Fruit fly (Drosophila melanogaster) whole organism, prepupa: ENCODE measurements around the gene Exn.

Experiments used
- Blimp-1 ChIP-seq: fragments of 200-800 bp; sonication (Bioruptor generic); optimal IDR thresholded peaks from 3 replicates; lab custom pipeline; 2017; ENCODE audit warnings: missing biosample characterization, missing genetic modification characterization, mild to moderate bottlenecking, moderate library complexity, missing genetic modification reagents
- CG10631 ChIP-seq: fragments of 200-800 bp; sonication (Bioruptor generic); optimal IDR thresholded peaks from 2 replicates; lab custom pipeline; 2016; ENCODE audit warnings: missing biosample characterization, missing genetic modification characterization
- CG11294 ChIP-seq: fragments of 200-800 bp; sonication (Bioruptor generic); IDR thresholded peaks from 2 replicates; pipeline ENCODE4 v1.3.6; 2022; ENCODE audit warnings: missing biosample characterization, missing genetic modification characterization
- CG11762 ChIP-seq: fragments of 200-800 bp; sonication (Bioruptor generic); optimal IDR thresholded peaks from 3 replicates; lab custom pipeline; 2016; ENCODE audit warnings: missing biosample characterization, missing genetic modification characterization; ENCODE audit not compliant: insufficient read depth
- CG11902 ChIP-seq: fragments of 200-800 bp; sonication (Bioruptor generic); optimal IDR thresholded peaks from 3 replicates; lab custom pipeline; 2016; ENCODE audit warnings: missing biosample characterization, missing genetic modification characterization
- CG15336 ChIP-seq: fragments of 200-800 bp; sonication (Bioruptor generic); IDR thresholded peaks from 2 replicates; pipeline ENCODE4 v1.3.6; 2022; ENCODE audit warnings: missing biosample characterization, missing genetic modification characterization
- CG1621 ChIP-seq: fragments of 200-800 bp; sonication (Bioruptor generic); optimal IDR thresholded peaks from 3 replicates; lab custom pipeline; 2018; ENCODE audit warnings: missing biosample characterization, mild to moderate bottlenecking, missing genetic modification characterization
- CG16779 ChIP-seq: fragments of 200-800 bp; sonication (Bioruptor generic); optimal IDR thresholded peaks from 3 replicates; lab custom pipeline; 2017; ENCODE audit warnings: missing biosample characterization, mild to moderate bottlenecking, missing genetic modification characterization
- CG3032 ChIP-seq: fragments of 200-800 bp; optimal IDR thresholded peaks from 2 replicates; lab custom pipeline; 2019; ENCODE audit warnings: missing biosample characterization, mild to moderate bottlenecking, missing genetic modification characterization, moderate library complexity
- CG31627 ChIP-seq: fragments of 200-800 bp; sonication (Bioruptor generic); optimal IDR thresholded peaks from 3 replicates; lab custom pipeline; 2016; ENCODE audit warnings: missing biosample characterization, missing genetic modification characterization
- CG34406 ChIP-seq: fragments of 200-800 bp; sonication (Bioruptor generic); optimal IDR thresholded peaks from 3 replicates; lab custom pipeline; 2016; ENCODE audit warnings: missing biosample characterization, missing genetic modification characterization
- CG4318 ChIP-seq: fragments of 200-800 bp; sonication (Bioruptor generic); optimal IDR thresholded peaks from 3 replicates; lab custom pipeline; 2017; ENCODE audit warnings: missing biosample characterization, mild to moderate bottlenecking, missing genetic modification characterization
- CG6163 ChIP-seq: fragments of 200-800 bp; sonication (Bioruptor generic); IDR thresholded peaks from 3 replicates; pipeline ENCODE4 v1.3.6; 2022; ENCODE audit warnings: missing biosample characterization, missing genetic modification characterization
- CG6276 ChIP-seq: fragments of 200-800 bp; sonication (Bioruptor generic); optimal IDR thresholded peaks from 2 replicates; lab custom pipeline; 2017; ENCODE audit warnings: missing biosample characterization, mild to moderate bottlenecking, missing genetic modification characterization
- CG6792 ChIP-seq: fragments of 200-800 bp; sonication (Bioruptor generic); optimal IDR thresholded peaks from 3 replicates; lab custom pipeline; 2016; ENCODE audit warnings: missing biosample characterization, missing genetic modification characterization
- CG7368 ChIP-seq: fragments of 200-800 bp; sonication (Bioruptor generic); optimal IDR thresholded peaks from 3 replicates; lab custom pipeline; 2016; ENCODE audit warnings: missing biosample characterization, missing genetic modification characterization
- CG9139 ChIP-seq: fragments of 200-800 bp; sonication (Bioruptor generic); optimal IDR thresholded peaks from 3 replicates; lab custom pipeline; 2017; ENCODE audit warnings: missing biosample characterization, mild to moderate bottlenecking, missing genetic modification characterization
- Eip75B ChIP-seq: fragments of 200-800 bp; sonication (Bioruptor generic); optimal IDR thresholded peaks from 3 replicates; lab custom pipeline; 2016; ENCODE audit warnings: missing biosample characterization, missing genetic modification characterization
- Eip78C ChIP-seq: fragments of 200-800 bp; sonication (Bioruptor generic); peaks from one replicate; lab custom pipeline; 2016; ENCODE audit warnings: missing biosample characterization, missing genetic modification characterization
- Eip93F ChIP-seq: fragments of 200-800 bp; sonication (Bioruptor generic); optimal IDR thresholded peaks from 2 replicates; lab custom pipeline; 2016; ENCODE audit warnings: missing biosample characterization, mild to moderate bottlenecking, missing genetic modification characterization
- Ets21C ChIP-seq: fragments of 200-800 bp; sonication (Bioruptor generic); optimal IDR thresholded peaks from 3 replicates; lab custom pipeline; 2016; ENCODE audit warnings: missing biosample characterization, missing genetic modification characterization
- Hr4 ChIP-seq: fragments of 200-800 bp; sonication (Bioruptor generic); optimal IDR thresholded peaks from 3 replicates; lab custom pipeline; 2016; ENCODE audit warnings: missing biosample characterization, missing genetic modification characterization
- Lpt ChIP-seq: fragments of 200-800 bp; sonication (Bioruptor generic); optimal IDR thresholded peaks from 3 replicates; lab custom pipeline; 2016; ENCODE audit warnings: missing biosample characterization, missing genetic modification characterization
- Met ChIP-seq: fragments of 200-800 bp; sonication (Bioruptor generic); optimal IDR thresholded peaks from 3 replicates; lab custom pipeline; 2016; ENCODE audit warnings: missing biosample characterization, missing genetic modification characterization
- Smox ChIP-seq: fragments of 200-800 bp; sonication (Bioruptor generic); optimal IDR thresholded peaks from 3 replicates; lab custom pipeline; 2016; ENCODE audit warnings: missing biosample characterization, missing genetic modification characterization
- Sox102F ChIP-seq: fragments of 200-800 bp; sonication (Bioruptor generic); optimal IDR thresholded peaks from 2 replicates; lab custom pipeline; 2016; ENCODE audit warnings: missing biosample characterization, mild to moderate bottlenecking, missing genetic modification characterization
- Sox15 ChIP-seq: fragments of 200-800 bp; sonication (Bioruptor generic); optimal IDR thresholded peaks from 3 replicates; lab custom pipeline; 2016; ENCODE audit warnings: missing biosample characterization, missing genetic modification characterization
- achi ChIP-seq: fragments of 200-800 bp; sonication (Bioruptor generic); optimal IDR thresholded peaks from 3 replicates; lab custom pipeline; 2016; ENCODE audit warnings: missing biosample characterization, missing genetic modification characterization
- acj6 ChIP-seq: fragments of 200-800 bp; sonication (Bioruptor generic); optimal IDR thresholded peaks from 3 replicates; lab custom pipeline; 2016; ENCODE audit warnings: missing biosample characterization, missing genetic modification characterization
- cyc ChIP-seq: fragments of 200-800 bp; sonication (Bioruptor generic); optimal IDR thresholded peaks from 3 replicates; lab custom pipeline; 2016; ENCODE audit warnings: missing biosample characterization, missing genetic modification characterization
- dac ChIP-seq: fragments of 200-800 bp; sonication (Bioruptor generic); optimal IDR thresholded peaks from 2 replicates; lab custom pipeline; 2017; ENCODE audit warnings: missing biosample characterization, mild to moderate bottlenecking, missing genetic modification characterization
- esn ChIP-seq: fragments of 200-800 bp; sonication (Bioruptor generic); optimal IDR thresholded peaks from 2 replicates; lab custom pipeline; 2016; ENCODE audit warnings: missing biosample characterization, mild to moderate bottlenecking, missing genetic modification characterization, moderate library complexity
- fd85E ChIP-seq: fragments of 200-800 bp; sonication (Bioruptor generic); optimal IDR thresholded peaks from 3 replicates; lab custom pipeline; 2016; ENCODE audit warnings: missing biosample characterization, missing genetic modification characterization
- net ChIP-seq: fragments of 200-800 bp; sonication (Bioruptor generic); optimal IDR thresholded peaks from 3 replicates; lab custom pipeline; 2016; ENCODE audit warnings: missing biosample characterization, missing genetic modification characterization
- pdm3 ChIP-seq: fragments of 200-800 bp; sonication (Bioruptor generic); optimal IDR thresholded peaks from 3 replicates; lab custom pipeline; 2016; ENCODE audit warnings: missing biosample characterization, missing genetic modification characterization
- salr ChIP-seq, 2 experiments: fragments of 200-800 bp; sonication (Bioruptor generic); optimal IDR thresholded peaks; 3 replicates each; lab custom pipeline; 2016 to 2018; ENCODE audit warnings: missing biosample characterization in 2 of 2, missing genetic modification characterization in 2 of 2, mild to moderate bottlenecking in 1 of 2
- spab ChIP-seq: fragments of 200-800 bp; sonication (Bioruptor generic); optimal IDR thresholded peaks from 2 replicates; lab custom pipeline; 2017; ENCODE audit warnings: missing biosample characterization, mild to moderate bottlenecking, missing genetic modification characterization, missing genetic modification reagents
- topi ChIP-seq: fragments of 200-800 bp; sonication (Bioruptor generic); optimal IDR thresholded peaks from 3 replicates; lab custom pipeline; 2016; ENCODE audit warnings: missing biosample characterization, missing genetic modification characterization
- vri ChIP-seq: fragments of 200-800 bp; sonication (Bioruptor generic); optimal IDR thresholded peaks from 3 replicates; lab custom pipeline; 2016; ENCODE audit warnings: missing biosample characterization, mild to moderate bottlenecking, missing genetic modification characterization

Gene Exn

DNA sequence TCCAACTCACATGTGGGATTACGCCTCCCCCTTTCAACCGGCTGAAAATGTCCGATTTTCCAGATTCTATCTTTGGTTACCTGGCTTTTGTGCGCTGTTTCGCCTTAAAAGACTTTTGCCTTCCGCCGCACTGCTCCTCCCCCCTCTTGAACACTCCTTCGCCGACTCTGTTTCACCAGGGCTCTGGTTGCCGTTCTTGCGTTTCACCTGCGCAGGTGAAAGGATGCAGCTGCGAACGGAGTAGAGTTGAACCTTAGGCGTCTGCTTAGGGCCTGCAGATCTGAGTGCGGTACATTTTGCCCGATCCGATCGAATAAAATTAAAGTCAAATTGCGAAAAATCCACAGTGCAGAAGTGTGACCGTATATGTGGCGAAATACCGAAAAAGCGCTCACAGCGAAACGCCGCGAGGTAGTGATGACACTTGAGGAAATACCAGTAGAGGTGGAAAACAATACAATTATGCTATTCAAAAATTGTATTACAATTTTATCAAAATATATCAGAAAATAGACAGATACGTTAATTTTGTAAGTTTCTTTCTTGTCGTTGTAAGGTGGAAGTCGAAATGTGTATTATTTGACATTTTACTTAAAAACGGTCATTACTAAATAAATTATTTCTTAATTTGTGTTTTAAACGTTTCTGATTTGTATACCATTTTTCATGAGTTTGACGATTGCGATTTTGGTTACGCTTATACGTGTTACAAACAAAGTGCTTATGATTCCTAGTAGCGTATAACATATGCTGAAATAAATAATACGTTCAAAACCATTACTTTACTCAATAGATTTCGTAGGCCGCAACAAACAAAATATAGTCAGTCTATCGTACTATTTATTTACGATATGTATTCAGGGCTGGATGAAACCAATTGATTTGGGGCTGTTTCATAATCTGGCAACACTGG, 46.1 kb downstream of the Exn start, which contains the start of the genes CG6664 and CG7728 (continued):
- TF ChIP-seq Smox (no peak), CG11294 (GFP tag; lab: Robert Waterston, UW) (no peak; the same call in 1 of the 2 replicates), CG3032 (tag; lab: Kevin White, UChicago) (peak; percentile 64), Blimp-1 (peak; percentile 6), Eip93F (GFP tag; lab: Kevin White, UChicago) (no peak), CG11762 (GFP tag; lab: Kevin White, UChicago) (peak; percentile 37), net (GFP tag; lab: Kevin White, UChicago) (no peak), CG9139 (GFP tag; lab: Kevin White, UChicago) (no peak), CG16779 (tag; lab: Kevin White, UChicago) (no peak), CG7368 (GFP tag; lab: Kevin White, UChicago) (no peak), pdm3 (no peak), dac (GFP tag; lab: Kevin White, UChicago) (peak; percentile 15), acj6 (no peak), Lpt (GFP tag; lab: Kevin White, UChicago) (peak; percentile 19), spab (GFP tag; lab: Kevin White, UChicago) (no peak), CG4318 (GFP tag; lab: Kevin White, UChicago) (no peak), CG31627 (GFP tag; lab: Kevin White, UChicago) (peak; percentile 65), Eip75B (GFP tag; lab: Kevin White, UChicago) (no peak), CG11902 (GFP tag; lab: Kevin White, UChicago) (peak; percentile 41), Hr4 (no peak), Sox15 (peak; percentile 42), esn (GFP tag; lab: Kevin White, UChicago) (peak; percentile 67), cyc (GFP tag; lab: Kevin White, UChicago) (peak; percentile 57), Ets21C (GFP tag; lab: Kevin White, UChicago) (peak; percentile 54), CG6163 (GFP tag; lab: Robert Waterston, UW) (0 out of 3 replicates have a peak, but pooled peaks have one; percentile 47), CG10631 (GFP tag; lab: Kevin White, UChicago) (no peak), CG34406 (GFP tag; lab: Kevin White, UChicago) (no peak), CG1621 (no peak), achi (GFP tag; lab: Kevin White, UChicago) (no peak), salr (GFP tag; optimal IDR thresholded peaks at IDR 0.05; lab: Kevin White, UChicago) (no peak), topi (GFP tag; lab: Kevin White, UChicago) (peak; percentile 60), Met (GFP tag; lab: Kevin White, UChicago) (no peak)

DNA sequence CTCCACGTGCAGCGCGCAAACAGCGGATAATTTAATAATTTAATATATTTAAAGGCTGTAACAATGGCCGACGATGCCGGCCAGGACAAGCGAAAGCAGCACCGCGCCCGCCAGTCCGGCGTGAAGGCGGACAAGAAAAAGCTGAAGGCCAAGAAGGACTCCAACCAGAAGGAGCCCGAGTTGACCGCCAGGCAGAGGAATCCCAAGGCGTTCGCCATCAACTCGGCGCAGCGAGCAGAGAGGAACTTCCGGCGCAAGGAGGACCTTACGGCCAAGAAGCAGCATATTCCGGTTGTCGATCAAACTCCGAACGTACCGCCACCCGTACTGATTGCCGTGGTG, 46.7 kb downstream of the Exn start:
- TF ChIP-seq CG15336 (GFP tag; lab: Robert Waterston, UW): no peak
- TF ChIP-seq CG7368 (GFP tag; lab: Kevin White, UChicago): no peak
- TF ChIP-seq Sox102F (GFP tag; lab: Kevin White, UChicago): no peak
- TF ChIP-seq salr (GFP tag; optimal IDR thresholded peaks at IDR 0.05; lab: Kevin White, UChicago): no peak
- TF ChIP-seq CG6792 (GFP tag; lab: Kevin White, UChicago): no peak
- TF ChIP-seq CG11762 (GFP tag; lab: Kevin White, UChicago): no peak
- no peak for TF ChIP-seq CG34406 (GFP tag; lab: Kevin White, UChicago)
- TF ChIP-seq Lpt (GFP tag; lab: Kevin White, UChicago): no peak
- TF ChIP-seq Eip78C: no peak
- TF ChIP-seq CG1621: no peak
- TF ChIP-seq Met (GFP tag; lab: Kevin White, UChicago): no peak
- no peak for TF ChIP-seq vri
- TF ChIP-seq CG6276 (GFP tag; lab: Kevin White, UChicago): no peak
- TF ChIP-seq pdm3: no peak
- no peak for TF ChIP-seq fd85E
